Fruit fly (Drosophila melanogaster) whole organism, pupa: ENCODE data around the gene ND-B8.

Experiments
- CG12605 ChIP-seq: fragments of 200-800 bp; sonication (Bioruptor generic); IDR thresholded peaks from 2 replicates; pipeline ENCODE4 v1.3.6; 2022; ENCODE audit warnings: missing biosample characterization, missing genetic modification characterization
- CG15710 ChIP-seq: fragments of 200-800 bp; sonication (Bioruptor generic); optimal IDR thresholded peaks from 2 replicates; lab custom pipeline; 2018; ENCODE audit warnings: missing biosample characterization, mild to moderate bottlenecking, missing genetic modification characterization, moderate library complexity
- CG8301 ChIP-seq: fragments of 200-800 bp; sonication (Bioruptor generic); optimal IDR thresholded peaks from 2 replicates; lab custom pipeline; 2018; ENCODE audit warnings: missing biosample characterization, mild to moderate bottlenecking, missing genetic modification characterization
- CG9948 ChIP-seq: fragments of 200-800 bp; sonication (Bioruptor generic); optimal IDR thresholded peaks from 2 replicates; lab custom pipeline; 2018; ENCODE audit warnings: missing biosample characterization, mild to moderate bottlenecking, missing genetic modification characterization, moderate library complexity
- EcR ChIP-seq: fragments of 200-800 bp; sonication (Bioruptor generic); optimal IDR thresholded peaks from 3 replicates; lab custom pipeline; 2019; ENCODE audit warnings: missing biosample characterization, missing genetic modification characterization, mild to moderate bottlenecking, moderate library complexity, missing genetic modification reagents
- Pif1A ChIP-seq: fragments of 200-800 bp; sonication (Bioruptor generic); optimal IDR thresholded peaks from 3 replicates; lab custom pipeline; 2016; ENCODE audit warnings: missing biosample characterization, missing genetic modification characterization
- gl ChIP-seq: fragments of 200-800 bp; sonication (Bioruptor generic); optimal IDR thresholded peaks from 2 replicates; lab custom pipeline; 2018; ENCODE audit warnings: missing biosample characterization, mild to moderate bottlenecking, missing genetic modification characterization
- rn ChIP-seq: fragments of 200-800 bp; sonication (Bioruptor generic); IDR thresholded peaks from 2 replicates; pipeline ENCODE4 v1.3.6; 2022; ENCODE audit warnings: missing biosample characterization, missing genetic modification characterization

DNA sequence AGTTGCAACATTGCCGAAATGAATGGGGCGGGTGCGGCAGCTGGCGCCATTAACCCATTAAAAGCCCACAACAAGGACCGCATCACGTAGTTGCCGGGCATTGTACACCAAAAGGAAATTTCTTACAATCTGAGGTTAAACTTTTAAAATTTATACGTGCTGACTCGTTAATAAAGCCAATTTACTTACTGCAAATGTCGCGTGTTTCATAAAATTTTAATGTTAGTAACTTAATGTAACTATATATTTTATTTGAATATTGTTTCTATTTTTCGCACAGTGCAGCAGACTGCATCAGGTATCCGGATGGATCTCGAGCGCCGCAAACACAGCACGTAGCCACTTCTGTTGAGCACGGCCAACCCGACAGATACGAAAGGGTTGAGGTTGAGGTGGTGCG is 37.5 kb upstream of the ND-B8 start:
- TF ChIP-seq Pif1A (GFP tag; lab: Kevin White, UChicago) (peak; percentile 0), EcR (GFP tag; lab: Kevin White, UChicago) (no peak), CG8301 (tag; lab: Kevin White, UChicago) (peak; percentile 35), gl (tag; lab: Kevin White, UChicago) (no peak), rn (GFP tag; lab: Robert Waterston, UW) (no peak), CG12605 (GFP tag; lab: Robert Waterston, UW) (no peak), CG15710 (tag; lab: Kevin White, UChicago) (peak; percentile 58), CG9948 (peak; percentile 52)
